Worm (Caenorhabditis elegans) whole organism, mixed stage, embryonic: ENCODE data around the gene sru-7.

Source experiments
- M03D4.4 ChIP-seq: sonication (generic microtip); optimal IDR thresholded peaks from 2 replicates; lab custom pipeline; 2017; ENCODE audit warnings: mild to moderate bottlenecking, missing genetic modification characterization, missing compliant biosample characterization
- ces-1 ChIP-seq: fragments of 150-350 bp; optimal IDR thresholded peaks from 2 replicates; lab custom pipeline; 2014; ENCODE audit warnings: missing biosample characterization, missing genetic modification reagents, missing genetic modification characterization
- cnd-1 ChIP-seq: fragments of 200-800 bp; sonication (Bioruptor generic); optimal IDR thresholded peaks from 2 replicates; lab custom pipeline; 2018; ENCODE audit warnings: mild to moderate bottlenecking, missing genetic modification characterization, missing compliant biosample characterization
- lin-13 ChIP-seq: fragments of 150-350 bp; optimal IDR thresholded peaks from 2 replicates; lab custom pipeline; 2014; ENCODE audit warnings: missing biosample characterization, missing genetic modification characterization
- mab-5 ChIP-seq: fragments of 150-350 bp; optimal IDR thresholded peaks from 2 replicates; lab custom pipeline; 2014; ENCODE audit warnings: missing biosample characterization, missing genetic modification characterization
- mep-1 ChIP-seq: fragments of 150-350 bp; optimal IDR thresholded peaks from 2 replicates; lab custom pipeline; 2017; ENCODE audit warnings: missing biosample characterization, missing genetic modification reagents, missing genetic modification characterization, inconsistent platforms
- nhr-237 ChIP-seq: fragments of 150-350 bp; optimal IDR thresholded peaks from 2 replicates; lab custom pipeline; 2014; ENCODE audit warnings: missing biosample characterization, missing genetic modification characterization
- nhr-76 ChIP-seq: sonication (generic microtip); optimal IDR thresholded peaks from 2 replicates; lab custom pipeline; 2017; ENCODE audit warnings: missing biosample characterization, missing genetic modification characterization
- unc-62 ChIP-seq: fragments of 150-350 bp; optimal IDR thresholded peaks from 2 replicates; lab custom pipeline; 2014; ENCODE audit warnings: missing biosample characterization, missing genetic modification reagents, missing genetic modification characterization
- zip-8 ChIP-seq: fragments of 150-350 bp; optimal IDR thresholded peaks from 2 replicates; lab custom pipeline; 2014; ENCODE audit warnings: missing biosample characterization, missing genetic modification characterization
- ztf-11 ChIP-seq: fragments of 150-350 bp; optimal IDR thresholded peaks from 2 replicates; lab custom pipeline; 2014; ENCODE audit warnings: missing biosample characterization, missing genetic modification characterization

ce11 chrIV:8526050-8526449, 33.7 kb downstream of the sru-7 start:
- TF ChIP-seq lin-13 (tag; lab: Kevin White, UChicago) (no peak), ces-1 (GFP tag; lab: Kevin White, UChicago) (no peak), unc-62 (GFP tag; lab: Kevin White, UChicago) (peak; percentile 70), cnd-1 (tag; lab: Kevin White, UChicago) (no peak), nhr-237 (tag; lab: Kevin White, UChicago) (no peak), ztf-11 (tag; lab: Kevin White, UChicago) (no peak), zip-8 (no peak), mab-5 (tag; lab: Kevin White, UChicago) (no peak), nhr-76 (tag; lab: Kevin White, UChicago) (no peak), M03D4.4 (tag; lab: Kevin White, UChicago) (no peak), mep-1 (tag; lab: Kevin White, UChicago) (no peak)
